Fruit fly (Drosophila melanogaster): ENCODE measurements around the gene CG31550.

CG31550 gene

dm6 chr3R:5470586-5471283, 14.6 kb upstream of the CG31550 start, which contains the start of the genes mRpL44 and Snr1 (continued):
- TF ChIP-seq ATbp (GFP tag; optimal IDR thresholded peaks at IDR 0.05) (no peak), CG10267 (tag; optimal IDR thresholded peaks at IDR 0.05) (peak; percentile 99), CG9437 (GFP tag; optimal IDR thresholded peaks at IDR 0.05) (peak; percentile 76), dmrt11E (tag; optimal IDR thresholded peaks at IDR 0.05) (peak; percentile 46), sima (GFP tag; optimal IDR thresholded peaks at IDR 0.05) (no peak), CG10209 (GFP tag; optimal IDR thresholded peaks at IDR 0.05) (peak; percentile 43), Aef1 (GFP tag; IDR thresholded peaks at IDR 0.05) (no peak), Opbp (GFP tag; IDR thresholded peaks at IDR 0.05; ENCODE audit: partially characterized antibody) (0 out of 3 replicates have a peak, but pooled peaks have one; percentile 48), CG11723 (GFP tag; optimal IDR thresholded peaks at IDR 0.05) (no peak), CG12391 (tag; optimal IDR thresholded peaks at IDR 0.05) (peak; percentile 72), CG14710 (tag; optimal IDR thresholded peaks at IDR 0.05) (peak; percentile 72), exex (tag; optimal IDR thresholded peaks at IDR 0.05) (peak; percentile 57), dan (GFP tag; IDR thresholded peaks at IDR 0.05) (no peak), Mes4 (GFP tag; optimal IDR thresholded peaks at IDR 0.05) (no peak), Chrac-16 (GFP tag; optimal IDR thresholded peaks at IDR 0.05) (peak; percentile 11), pzg (GFP tag; optimal IDR thresholded peaks at IDR 0.05) (peak; percentile 30), dpn (GFP tag; optimal IDR thresholded peaks at IDR 0.05) (peak in 1 of 2 experiments; percentile 54), Dll (GFP tag; IDR thresholded peaks at IDR 0.05; ENCODE audit: partially characterized antibody) (peak; percentile 46; the same call in 1 of the 4 replicates), ERR (GFP tag; optimal IDR thresholded peaks at IDR 0.05) (no peak), CG15514 (GFP tag; optimal IDR thresholded peaks at IDR 0.05) (peak; percentile 74), CG18619 (GFP tag; optimal IDR thresholded peaks at IDR 0.05) (peak; percentile 44), Dbx (GFP tag; IDR thresholded peaks at IDR 0.05) (peak; percentile 50; the same call in 1 of the 3 replicates), row (GFP tag; IDR thresholded peaks at IDR 0.05) (peak; percentile 96), seq (GFP tag; IDR thresholded peaks at IDR 0.05) (no peak), CG3281 (GFP tag; optimal IDR thresholded peaks at IDR 0.05) (peak; percentile 69), Nf-YA (GFP tag; IDR thresholded peaks at IDR 0.05) (no peak), CG14050 (GFP tag; IDR thresholded peaks at IDR 0.05) (no peak), lola (GFP tag; optimal IDR thresholded peaks at IDR 0.05) (peak in 1 of 3 experiments; percentile 51), zen (tag; optimal IDR thresholded peaks at IDR 0.05) (peak; percentile 38), ewg (GFP tag; optimal IDR thresholded peaks at IDR 0.05) (peak; percentile 83), CoRest (tag; optimal IDR thresholded peaks at IDR 0.05) (peak; percentile 76), nmo (GFP tag; optimal IDR thresholded peaks at IDR 0.05) (peak; percentile 72), Meics (GFP tag; optimal IDR thresholded peaks at IDR 0.05) (peak; percentile 82), CG34376 (GFP tag; optimal IDR thresholded peaks at IDR 0.05) (peak; percentile 42), dysf (GFP tag; IDR thresholded peaks at IDR 0.05) (0 out of 3 replicates have a peak, but pooled peaks have one; percentile 7), CG3847 (GFP tag; IDR thresholded peaks at IDR 0.05) (peak; percentile 70), nerfin-1 (tag; optimal IDR thresholded peaks at IDR 0.05) (peak; percentile 70), Rfx (GFP tag; IDR thresholded peaks at IDR 0.05) (peak; percentile 51; the same call in 1 of the 2 replicates), sr (GFP tag; IDR thresholded peaks at IDR 0.05) (peak; percentile 82), E2f1 (GFP tag; IDR thresholded peaks at IDR 0.05) (peak; percentile 30; the same call in 1 of the 2 replicates), CG14965 (GFP tag; optimal IDR thresholded peaks at IDR 0.05; ENCODE audit: borderline replicate concordance) (no peak), insv (GFP tag; optimal IDR thresholded peaks at IDR 0.05) (peak in 1 of 2 experiments; percentile 57), CG13296 (GFP tag; optimal IDR thresholded peaks at IDR 0.05) (peak; percentile 77), Ssrp (tag; optimal IDR thresholded peaks at IDR 0.05) (peak; percentile 14), CG17186 (GFP tag; optimal IDR thresholded peaks at IDR 0.05) (peak; percentile 91), CG8388 (GFP tag; optimal IDR thresholded peaks at IDR 0.05) (peak; percentile 19), CG12659 (GFP tag; optimal IDR thresholded peaks at IDR 0.05) (peak; percentile 70)

All from whole organism, embryonic.